Worm (Caenorhabditis elegans) whole organism, L3 larva: ENCODE measurements around the gene B0334.13.

Source experiments
- ama-1 ChIP-seq: fragments of 150-350 bp; optimal IDR thresholded peaks from 2 replicates; lab custom pipeline; 2018
- ceh-9 ChIP-seq: sonication (generic microtip); optimal IDR thresholded peaks from 2 replicates; lab custom pipeline; 2018; ENCODE audit warnings: missing biosample characterization, missing genetic modification characterization
- elt-2 ChIP-seq: sonication (generic microtip); optimal IDR thresholded peaks from 2 replicates; lab custom pipeline; 2016; ENCODE audit warnings: missing genetic modification reagents, mild to moderate bottlenecking, missing genetic modification characterization, missing compliant biosample characterization
- mdl-1 ChIP-seq: fragments of 150-350 bp; optimal IDR thresholded peaks from 2 replicates; lab custom pipeline; 2014; ENCODE audit warnings: missing biosample characterization, missing genetic modification characterization
- nfya-1 ChIP-seq: sonication (generic microtip); optimal IDR thresholded peaks from 2 replicates; lab custom pipeline; 2017; ENCODE audit warnings: missing genetic modification characterization, mild to moderate bottlenecking, missing compliant biosample characterization, antibody characterized with exemption, moderate library complexity; ENCODE audit not compliant: insufficient read depth
- nhr-11 ChIP-seq: fragments of 150-350 bp; optimal IDR thresholded peaks from 2 replicates; lab custom pipeline; 2014; ENCODE audit warnings: missing biosample characterization, missing genetic modification characterization
- nhr-25 ChIP-seq: sonication (generic microtip); optimal IDR thresholded peaks from 2 replicates; lab custom pipeline; 2017; ENCODE audit warnings: missing biosample characterization, missing genetic modification characterization
- nhr-76 ChIP-seq: fragments of 150-350 bp; sonication (generic microtip); optimal IDR thresholded peaks from 5 replicates; lab custom pipeline; 2014; ENCODE audit warnings: missing biosample characterization, missing genetic modification characterization
- nhr-77 ChIP-seq: fragments of 150-350 bp; optimal IDR thresholded peaks from 2 replicates; lab custom pipeline; 2014; ENCODE audit warnings: missing biosample characterization, missing genetic modification characterization
- snpc-4 ChIP-seq: fragments of 150-350 bp; optimal IDR thresholded peaks from 2 replicates; lab custom pipeline; 2014; ENCODE audit warnings: missing biosample characterization, missing genetic modification characterization
- unc-62 ChIP-seq: fragments of 150-350 bp; sonication (generic microtip); optimal IDR thresholded peaks from 4 replicates; lab custom pipeline; 2014; ENCODE audit warnings: missing biosample characterization, missing genetic modification reagents, missing genetic modification characterization
- zag-1 ChIP-seq: fragments of 150-350 bp; optimal IDR thresholded peaks from 2 replicates; lab custom pipeline; 2014; ENCODE audit warnings: missing biosample characterization, missing genetic modification characterization
- ztf-4 ChIP-seq: fragments of 150-350 bp; optimal IDR thresholded peaks from 2 replicates; lab custom pipeline; 2014; ENCODE audit warnings: missing biosample characterization, missing genetic modification characterization

ce11 chrII:11459883-11460282, 28.2 kb upstream of the B0334.13 start:
- no peak for TF ChIP-seq nhr-11 (tag; lab: Kevin White, UChicago)
- TF ChIP-seq ama-1 (lab: Kevin White, UChicago) = no peak
- TF ChIP-seq ceh-9 (tag; lab: Kevin White, UChicago) = no peak
- TF ChIP-seq nhr-77 = no peak
- no peak for TF ChIP-seq snpc-4 (tag; lab: Kevin White, UChicago)
- TF ChIP-seq elt-2 (tag; lab: Kevin White, UChicago) = peak; percentile 58
- no peak for TF ChIP-seq unc-62 (GFP tag; lab: Kevin White, UChicago)
- TF ChIP-seq nhr-76 (tag; lab: Kevin White, UChicago) = no peak
- no peak for TF ChIP-seq zag-1
- no peak for TF ChIP-seq nfya-1 (tag; lab: Kevin White, UChicago)
- TF ChIP-seq ztf-4 (tag; lab: Kevin White, UChicago) = no peak
- TF ChIP-seq nhr-25 (tag; lab: Kevin White, UChicago) = no peak
- TF ChIP-seq mdl-1 = no peak
